Fruit fly (Drosophila melanogaster): ENCODE data around the gene CG5412.
A peak's percentile ranks its signal among the peaks of the same experiment; 100 is the strongest.

Gene CG5412

DNA sequence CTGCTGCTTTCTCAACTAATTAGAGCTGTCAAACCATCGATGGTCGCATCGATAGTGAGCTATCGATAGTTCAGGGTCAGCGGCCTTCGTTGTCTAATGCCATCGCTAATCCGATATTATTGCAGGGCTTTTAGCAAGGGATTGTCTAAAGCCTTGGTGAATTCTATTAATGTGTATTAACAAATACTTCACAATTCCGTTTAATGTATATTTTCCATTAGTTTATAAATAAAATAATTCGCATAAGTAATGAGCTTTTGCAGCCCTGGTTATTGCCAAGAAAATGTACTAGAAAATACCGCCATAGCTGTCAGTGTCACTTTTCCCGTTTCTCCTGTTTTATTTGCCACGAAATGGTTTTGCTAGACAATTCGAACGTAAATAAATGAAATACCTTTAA is 3.0 kb downstream of the CG5412 start, which contains the start of the genes EloB and Srp14 (continued):
- peak; percentile 78 to 83 for TF ChIP-seq dpn (GFP tag; optimal IDR thresholded peaks at IDR 0.05)
- peak; percentile 90 for TF ChIP-seq zfh2 (GFP tag; optimal IDR thresholded peaks at IDR 0.05)
- TF ChIP-seq Hr78 (GFP tag; optimal IDR thresholded peaks at IDR 0.05) = peak in 1 of 2 experiments; percentile 87
- peak; percentile 2 for TF ChIP-seq CG15479 (GFP tag; optimal IDR thresholded peaks at IDR 0.05)
- peak; percentile 33 for TF ChIP-seq eyg (GFP tag; optimal IDR thresholded peaks at IDR 0.05)
- TF ChIP-seq CG10543 (GFP tag; optimal IDR thresholded peaks at IDR 0.05) = peak; percentile 73
- TF ChIP-seq ap (GFP tag; IDR thresholded peaks at IDR 0.05) = 0 out of 2 replicates have a peak, but pooled peaks have one; percentile 33
- peak; percentile 26 for TF ChIP-seq trh (GFP tag; optimal IDR thresholded peaks at IDR 0.05)
- TF ChIP-seq CG11456 (GFP tag; IDR thresholded peaks at IDR 0.05) = peak; percentile 84
- no peak for TF ChIP-seq gsb-n (tag; optimal IDR thresholded peaks at IDR 0.05)
- peak; percentile 77; the same call in 1 of the 2 replicates for TF ChIP-seq Atf6 (GFP tag; IDR thresholded peaks at IDR 0.05)
- peak; percentile 64; the same call in 2 of the 3 replicates for TF ChIP-seq Mrtf (GFP tag; IDR thresholded peaks at IDR 0.05)
- peak; percentile 42 for TF ChIP-seq CG31365 (tag; optimal IDR thresholded peaks at IDR 0.05)
- TF ChIP-seq CG9797 (GFP tag; optimal IDR thresholded peaks at IDR 0.05) = peak; percentile 80
- peak; percentile 74 for TF ChIP-seq CG3065 (GFP tag; optimal IDR thresholded peaks at IDR 0.05)
- no peak for TF ChIP-seq sc (optimal IDR thresholded peaks at IDR 0.05)
- TF ChIP-seq sc (GFP tag; optimal IDR thresholded peaks at IDR 0.05) = no peak
- peak; percentile 90 for TF ChIP-seq HmgZ (tag; optimal IDR thresholded peaks at IDR 0.05)
- TF ChIP-seq MESR4 (GFP tag; optimal IDR thresholded peaks at IDR 0.05) = peak; percentile 90
- no peak for TF ChIP-seq CG10321 (GFP tag; IDR thresholded peaks at IDR 0.05)
- peak; percentile 62; the same call in 1 of the 2 replicates for TF ChIP-seq CG11085 (GFP tag; IDR thresholded peaks at IDR 0.05)
- peak; percentile 90 for TF ChIP-seq CG30403 (GFP tag; optimal IDR thresholded peaks at IDR 0.05)
- peak; percentile 89 for TF ChIP-seq Hsf (GFP tag; optimal IDR thresholded peaks at IDR 0.05)
- TF ChIP-seq CG3995 (GFP tag; optimal IDR thresholded peaks at IDR 0.05) = peak; percentile 32
- peak; percentile 69 for TF ChIP-seq CG10209 (GFP tag; optimal IDR thresholded peaks at IDR 0.05)
- TF ChIP-seq pros (GFP tag; optimal IDR thresholded peaks at IDR 0.05) = no peak
- TF ChIP-seq CG3726 (GFP tag; IDR thresholded peaks at IDR 0.05) = 0 out of 3 replicates have a peak, but pooled peaks have one; percentile 13
- TF ChIP-seq Sox100B (GFP tag; optimal IDR thresholded peaks at IDR 0.05) = no peak
- TF ChIP-seq Max (GFP tag; optimal IDR thresholded peaks at IDR 0.05) = peak; percentile 79
- TF ChIP-seq Adf1 (GFP tag; IDR thresholded peaks at IDR 0.05) = peak; percentile 57
- no peak for TF ChIP-seq lab (GFP tag; optimal IDR thresholded peaks at IDR 0.05)
- peak; percentile 43 for TF ChIP-seq hkb (optimal IDR thresholded peaks at IDR 0.05)
- TF ChIP-seq hkb (GFP tag; IDR thresholded peaks at IDR 0.05) = peak; percentile 78
- TF ChIP-seq CG11695 (GFP tag; IDR thresholded peaks at IDR 0.05) = peak; percentile 74
- TF ChIP-seq pho (GFP tag; optimal IDR thresholded peaks at IDR 0.05) = peak; percentile 84
- TF ChIP-seq pnt (GFP tag; optimal IDR thresholded peaks at IDR 0.05) = peak; percentile 57
- TF ChIP-seq CG9215 (GFP tag; IDR thresholded peaks at IDR 0.05) = peak; percentile 72
- no peak for TF ChIP-seq sd (tag; optimal IDR thresholded peaks at IDR 0.05)
- peak; percentile 75 for TF ChIP-seq CG30020 (tag; optimal IDR thresholded peaks at IDR 0.05)
- TF ChIP-seq amos (GFP tag; IDR thresholded peaks at IDR 0.05; ENCODE audit: partially characterized antibody) = peak; percentile 97
- TF ChIP-seq Dfd (GFP tag; optimal IDR thresholded peaks at IDR 0.05) = no peak
- TF ChIP-seq klu (GFP tag; IDR thresholded peaks at IDR 0.05) = peak; percentile 58; the same call in 1 of the 2 replicates
- TF ChIP-seq CG18476 (GFP tag; optimal IDR thresholded peaks at IDR 0.05) = peak; percentile 62
- peak; percentile 71 for TF ChIP-seq CG33213 (GFP tag; optimal IDR thresholded peaks at IDR 0.05)
- TF ChIP-seq pita (GFP tag; optimal IDR thresholded peaks at IDR 0.05) = no peak
- peak; percentile 68 for TF ChIP-seq CG33557 (GFP tag; optimal IDR thresholded peaks at IDR 0.05)
- TF ChIP-seq Dll (GFP tag; IDR thresholded peaks at IDR 0.05; ENCODE audit: partially characterized antibody) = peak; percentile 99
- peak; percentile 84 for TF ChIP-seq CG15601 (tag; optimal IDR thresholded peaks at IDR 0.05)
- TF ChIP-seq CG8765 (GFP tag; IDR thresholded peaks at IDR 0.05) = peak; percentile 69
- peak; percentile 78 for TF ChIP-seq CG6765 (GFP tag; optimal IDR thresholded peaks at IDR 0.05)
- peak; percentile 24 for TF ChIP-seq ATbp (GFP tag; optimal IDR thresholded peaks at IDR 0.05)

Data from whole organism, embryonic.